Worm (Caenorhabditis elegans): ENCODE measurements around the gene gst-14.

- TF ChIP-seq pqm-1 (tag; optimal IDR thresholded peaks at IDR 0.05): no peak
- no peak for TF ChIP-seq dve-1 (tag; optimal IDR thresholded peaks at IDR 0.05)
- TF ChIP-seq pha-4 (tag; optimal IDR thresholded peaks at IDR 0.05): no peak
- no peak for TF ChIP-seq lin-11 (tag; optimal IDR thresholded peaks at IDR 0.05)
- TF ChIP-seq fkh-10 (GFP tag; optimal IDR thresholded peaks at IDR 0.05): no peak
- TF ChIP-seq unc-86 (tag; optimal IDR thresholded peaks at IDR 0.05): no peak
- TF ChIP-seq unc-42 (tag; optimal IDR thresholded peaks at IDR 0.05): no peak
- no peak for TF ChIP-seq ama-1 (optimal IDR thresholded peaks at IDR 0.05)
- TF ChIP-seq madf-2 (tag; optimal IDR thresholded peaks at IDR 0.05): no peak
- no peak for TF ChIP-seq che-1 (tag; optimal IDR thresholded peaks at IDR 0.05)
- no peak for TF ChIP-seq unc-55 (GFP tag; optimal IDR thresholded peaks at IDR 0.05)
- no peak for TF ChIP-seq hlh-30 (tag; optimal IDR thresholded peaks at IDR 0.05; ENCODE audit: insufficient read depth)
- TF ChIP-seq ceh-9 (tag; optimal IDR thresholded peaks at IDR 0.05): no peak
- no peak for TF ChIP-seq K09A11.1 (tag; optimal IDR thresholded peaks at IDR 0.05; ENCODE audit: insufficient read depth)
Measured at ce11 chrII:13624330-13624729, 8.4 kb upstream of the gst-14 start, which contains the start of gene gst-16.
